Fruit fly (Drosophila melanogaster): Measurements from ENCODE around the gene snky.

snky gene

DNA sequence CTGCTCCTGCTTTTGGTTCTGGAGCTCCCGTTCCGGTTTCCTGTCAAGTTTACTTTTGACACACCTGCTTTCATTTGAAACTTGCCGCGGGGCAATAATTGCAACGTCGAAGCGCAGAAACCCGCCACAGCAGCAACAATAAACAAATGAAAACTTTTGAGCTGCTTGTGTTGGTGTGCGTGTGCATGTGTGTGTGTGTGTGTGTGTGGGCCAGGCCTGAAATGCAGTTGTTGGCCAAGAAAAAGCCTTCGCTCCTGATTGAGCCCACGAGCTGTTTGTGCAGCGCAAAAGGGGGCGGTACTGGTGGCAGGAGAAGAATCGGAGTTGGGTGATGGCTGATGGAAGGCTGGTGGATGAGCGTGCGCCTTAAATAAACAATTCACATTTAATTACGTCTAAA, 22.0 kb downstream of the snky start:
- no peak for TF ChIP-seq noc (tag; optimal IDR thresholded peaks at IDR 0.05)

- TF ChIP-seq noc (tag; optimal IDR thresholded peaks at IDR 0.05): no peak
These were observed 23.3 kb downstream of the snky start for dm6 chr3L:13197551-13197950.

DNA sequence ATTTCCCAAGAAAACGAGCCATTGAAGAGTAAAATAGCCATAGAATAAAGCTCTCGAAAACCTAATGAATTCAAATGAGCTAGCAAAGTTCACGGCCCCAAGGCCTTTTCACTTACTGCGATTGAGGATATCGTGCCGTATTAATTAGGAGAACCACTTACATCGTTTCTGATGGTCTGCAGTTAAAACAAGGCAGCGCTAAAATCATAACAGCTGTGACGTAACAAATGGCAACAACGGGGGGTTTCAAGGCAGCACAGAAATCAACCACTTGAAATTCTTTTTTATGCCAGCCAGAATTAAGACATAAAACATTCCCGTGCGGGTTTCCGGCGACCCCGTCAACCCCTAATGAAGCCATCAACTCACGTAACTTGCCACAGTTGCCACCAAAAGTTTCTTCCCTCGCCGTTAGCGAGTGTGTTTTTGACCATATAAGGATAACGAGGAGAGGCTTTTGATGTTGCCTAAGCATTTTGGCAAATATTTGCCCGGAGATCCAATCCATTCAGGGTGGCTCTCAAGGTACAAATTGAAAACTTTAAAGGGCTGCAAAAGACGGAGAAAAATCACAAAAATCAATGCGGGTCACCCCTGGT, 35.9 kb downstream of the snky start:
- TF ChIP-seq noc (tag; optimal IDR thresholded peaks at IDR 0.05): no peak

dm6 chr3L:13211085-13211759, 36.9 kb downstream of the snky start:
- TF ChIP-seq noc (tag; optimal IDR thresholded peaks at IDR 0.05): no peak

DNA sequence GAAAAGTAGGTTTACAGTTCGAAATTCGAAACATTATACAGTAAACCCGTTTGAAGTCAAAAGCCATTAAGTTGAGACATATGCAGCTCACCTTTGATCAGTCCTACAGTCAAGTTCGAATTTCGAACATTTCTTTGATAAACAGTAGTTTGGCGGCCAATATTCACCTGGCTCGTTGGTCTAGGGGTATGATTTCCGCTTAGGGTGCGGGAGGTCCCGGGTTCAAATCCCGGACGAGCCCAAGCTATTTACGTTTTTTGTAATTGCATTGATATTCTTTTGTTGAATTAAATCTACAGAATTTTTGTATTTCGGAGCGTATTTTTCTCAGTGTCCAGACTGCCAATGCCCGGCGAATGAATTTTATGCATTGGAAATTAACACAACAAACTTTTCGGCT, 37.9 kb downstream of the snky start:
- no peak for TF ChIP-seq noc (tag; optimal IDR thresholded peaks at IDR 0.05)

DNA sequence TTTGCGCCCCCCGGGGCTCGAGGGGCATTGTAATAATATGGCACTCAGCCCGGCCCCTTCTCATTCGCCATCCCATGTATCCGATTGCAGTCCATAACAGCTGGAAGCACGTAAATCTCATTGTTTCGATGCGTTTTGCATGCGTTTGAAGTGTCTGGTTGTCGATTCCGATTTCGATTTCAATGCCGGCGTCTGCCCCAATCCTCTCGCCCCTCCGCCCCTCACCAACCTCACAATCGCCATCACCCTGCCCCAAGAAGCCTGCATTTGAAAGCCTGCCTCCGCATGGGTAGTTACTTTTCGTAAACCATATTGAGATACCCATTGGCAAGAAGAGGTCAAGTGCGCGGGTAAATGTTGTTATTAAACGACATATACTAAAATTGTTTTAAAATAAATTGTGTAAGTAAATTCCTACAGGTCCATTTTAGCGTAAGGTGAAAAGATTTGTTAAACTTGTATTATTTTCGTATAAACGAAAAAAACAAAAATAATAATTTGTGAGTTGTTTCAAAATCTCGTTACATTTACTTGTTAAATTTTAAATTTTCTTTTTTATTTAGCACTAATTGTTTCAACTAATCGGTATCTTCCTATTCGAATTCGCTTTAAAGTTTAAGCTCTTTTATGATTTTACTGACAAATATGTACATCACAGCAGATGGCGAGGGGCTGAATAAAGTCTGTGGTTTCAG, 38.5 kb downstream of the snky start:
- no peak for TF ChIP-seq noc (tag; optimal IDR thresholded peaks at IDR 0.05)

- TF ChIP-seq noc (tag; optimal IDR thresholded peaks at IDR 0.05): no peak
These were observed 39.1 kb downstream of the snky start for dm6 chr3L:13213360-13213759.

dm6 chr3L:13214603-13215453, 40.5 kb downstream of the snky start:
- TF ChIP-seq noc (tag; optimal IDR thresholded peaks at IDR 0.05): no peak

DNA sequence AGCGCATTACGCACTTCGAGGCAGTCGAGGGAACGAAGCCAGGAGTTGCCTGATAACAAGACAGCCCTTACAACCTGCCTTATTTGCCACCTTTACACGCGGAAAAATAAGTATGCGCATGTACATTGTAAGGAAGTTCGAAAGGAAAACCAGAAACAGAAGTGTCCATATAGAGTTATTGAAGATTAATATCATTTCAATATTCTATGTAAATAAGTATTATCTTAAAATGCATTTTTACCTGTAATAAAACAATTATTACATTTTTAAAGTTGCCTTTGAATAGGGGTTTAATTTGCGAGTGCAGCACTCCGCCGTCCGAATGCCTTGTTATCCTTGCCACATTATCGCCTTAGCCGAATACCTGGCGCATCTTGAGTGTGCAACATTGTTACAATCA, 43.1 kb downstream of the snky start:
- TF ChIP-seq noc (tag; optimal IDR thresholded peaks at IDR 0.05): no peak

DNA sequence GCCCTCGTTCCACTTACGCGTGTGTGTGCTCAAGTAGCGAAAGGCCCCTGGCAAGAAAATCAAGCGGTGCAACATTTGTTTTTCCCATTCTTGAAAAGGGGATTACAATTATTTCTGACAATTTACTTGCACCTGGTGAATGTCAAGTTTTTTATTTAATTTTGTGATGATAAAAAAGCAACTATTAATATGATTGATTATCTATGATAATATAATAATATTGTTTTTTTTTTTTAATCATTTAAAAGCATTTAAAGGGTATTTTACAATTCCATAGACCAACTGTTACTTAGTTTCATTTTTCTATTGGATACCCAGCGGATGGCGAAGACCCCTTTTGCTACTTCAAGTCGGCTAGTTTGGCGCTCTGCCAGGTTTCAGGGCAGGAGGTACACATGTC, 43.7 kb downstream of the snky start:
- no peak for TF ChIP-seq noc (tag; optimal IDR thresholded peaks at IDR 0.05)

- TF ChIP-seq noc (tag; optimal IDR thresholded peaks at IDR 0.05): no peak
These were observed 49.2 kb downstream of the snky start for dm6 chr3L:13223360-13224028.

Data from whole organism, larva.